Worm (Caenorhabditis elegans) whole organism, young adult: Measurements from ENCODE around the gene his-69.

Experiments
- B0019.2 ChIP-seq: fragments of 200-800 bp; sonication (Bioruptor generic); conservative IDR thresholded peaks from 2 replicates; pipeline ENCODE4 v1.3.6; 2022; ENCODE audit warnings: missing genetic modification reagents, missing genetic modification characterization, missing compliant biosample characterization
- B0336.3 ChIP-seq: fragments of 200-800 bp; sonication (Bioruptor generic); IDR thresholded peaks from 2 replicates; pipeline ENCODE4 v1.3.6; 2022; ENCODE audit warnings: missing genetic modification characterization, missing compliant biosample characterization
- D2030.7 ChIP-seq: fragments of 200-800 bp; sonication (Bioruptor generic); IDR thresholded peaks from 2 replicates; pipeline ENCODE4 v1.3.6; 2022; ENCODE audit warnings: missing genetic modification reagents, missing genetic modification characterization, missing compliant biosample characterization
- F37B4.10 ChIP-seq: fragments of 200-800 bp; sonication (Bioruptor generic); IDR thresholded peaks from 2 replicates; pipeline ENCODE4 v1.3.6; 2022; ENCODE audit warnings: missing genetic modification characterization, missing compliant biosample characterization
- F39B2.1 ChIP-seq: fragments of 200-800 bp; sonication (Bioruptor generic); IDR thresholded peaks from 2 replicates; pipeline ENCODE4 v1.3.6; 2022; ENCODE audit warnings: missing genetic modification reagents, missing genetic modification characterization, missing compliant biosample characterization
- F55B11.4 ChIP-seq: sonication (generic microtip); optimal IDR thresholded peaks from 2 replicates; lab custom pipeline; 2016; ENCODE audit warnings: missing compliant biosample characterization, missing genetic modification characterization, borderline replicate concordance; ENCODE audit not compliant: insufficient read depth
- F57A8.1 ChIP-seq: fragments of 200-800 bp; sonication (Bioruptor generic); optimal IDR thresholded peaks from 2 replicates; lab custom pipeline; 2018; ENCODE audit warnings: mild to moderate bottlenecking, missing genetic modification characterization, moderate library complexity, missing compliant biosample characterization
- K11D2.4 ChIP-seq: fragments of 200-800 bp; sonication (Bioruptor generic); IDR thresholded peaks from 2 replicates; pipeline ENCODE4 v1.3.6; 2022; ENCODE audit warnings: missing genetic modification reagents, missing genetic modification characterization, missing compliant biosample characterization
- K12H6.12 ChIP-seq: fragments of 200-800 bp; sonication (Bioruptor generic); optimal IDR thresholded peaks from 2 replicates; lab custom pipeline; 2018; ENCODE audit warnings: mild to moderate bottlenecking, missing genetic modification characterization, missing compliant biosample characterization
- T07F8.4 ChIP-seq: sonication (generic microtip); optimal IDR thresholded peaks from 2 replicates; lab custom pipeline; 2016; ENCODE audit warnings: mild to moderate bottlenecking, missing genetic modification characterization, moderate library complexity, missing compliant biosample characterization
- Y53F4B.3 ChIP-seq: fragments of 200-800 bp; sonication (Bioruptor generic); IDR thresholded peaks from 2 replicates; pipeline ENCODE4 v1.3.6; 2022; ENCODE audit warnings: missing genetic modification reagents, missing genetic modification characterization, missing compliant biosample characterization
- Y53G8AR.9 ChIP-seq: fragments of 200-800 bp; sonication (Bioruptor generic); conservative IDR thresholded peaks from 2 replicates; pipeline ENCODE4 v1.3.6; 2022; ENCODE audit warnings: missing genetic modification reagents, missing genetic modification characterization, missing compliant biosample characterization
- Y67H2A.10 ChIP-seq: fragments of 200-800 bp; sonication (Bioruptor generic); conservative IDR thresholded peaks from 2 replicates; pipeline ENCODE4 v1.3.6; 2022; ENCODE audit warnings: missing genetic modification reagents, missing genetic modification characterization, missing compliant biosample characterization
- Y95B8A.8 ChIP-seq: fragments of 200-800 bp; sonication (Bioruptor generic); IDR thresholded peaks from 2 replicates; pipeline ENCODE4 v1.3.6; 2022; ENCODE audit warnings: missing genetic modification reagents, missing genetic modification characterization, missing compliant biosample characterization
- akir-1 ChIP-seq: fragments of 200-800 bp; sonication (Bioruptor generic); optimal IDR thresholded peaks from 2 replicates; lab custom pipeline; 2018; ENCODE audit warnings: mild to moderate bottlenecking, missing genetic modification characterization, moderate library complexity, missing compliant biosample characterization
- aptf-3 ChIP-seq: fragments of 200-800 bp; sonication (Bioruptor generic); IDR thresholded peaks from 2 replicates; pipeline ENCODE4 v1.3.6; 2022; ENCODE audit warnings: missing genetic modification characterization, missing compliant biosample characterization
- attf-3 ChIP-seq: fragments of 200-800 bp; sonication (Bioruptor generic); conservative IDR thresholded peaks from 2 replicates; pipeline ENCODE4 v1.3.6; 2022; ENCODE audit warnings: missing genetic modification reagents, missing genetic modification characterization, missing compliant biosample characterization
- bed-2 ChIP-seq: fragments of 200-800 bp; sonication (Bioruptor generic); IDR thresholded peaks from 2 replicates; pipeline ENCODE4 v1.3.6; 2022; ENCODE audit warnings: missing genetic modification reagents, missing genetic modification characterization, missing compliant biosample characterization
- cebp-2 ChIP-seq: fragments of 200-800 bp; sonication (Bioruptor generic); IDR thresholded peaks from 2 replicates; pipeline ENCODE4 v1.3.6; 2022; ENCODE audit warnings: missing genetic modification characterization, missing compliant biosample characterization
- ceh-100 ChIP-seq: fragments of 200-800 bp; sonication (Bioruptor generic); IDR thresholded peaks from 2 replicates; pipeline ENCODE4 v1.3.6; 2022; ENCODE audit warnings: missing genetic modification reagents, missing genetic modification characterization, missing compliant biosample characterization
- ceh-40 ChIP-seq: fragments of 200-800 bp; sonication (Bioruptor generic); IDR thresholded peaks from 2 replicates; pipeline ENCODE4 v1.3.6; 2022; ENCODE audit warnings: missing genetic modification characterization, missing compliant biosample characterization
- ceh-79 ChIP-seq: sonication (generic microtip); optimal IDR thresholded peaks from 2 replicates; lab custom pipeline; 2017; ENCODE audit warnings: mild to moderate bottlenecking, missing genetic modification characterization, missing compliant biosample characterization
- chd-7 ChIP-seq: sonication (generic microtip); optimal IDR thresholded peaks from 2 replicates; lab custom pipeline; 2016; ENCODE audit warnings: mild to moderate bottlenecking, missing genetic modification characterization, moderate library complexity, missing compliant biosample characterization
- efl-1 ChIP-seq: fragments of 150-350 bp; optimal IDR thresholded peaks from 2 replicates; lab custom pipeline; 2014; ENCODE audit warnings: missing biosample characterization, missing genetic modification reagents, missing genetic modification characterization
- egl-44 ChIP-seq: fragments of 200-800 bp; sonication (Bioruptor generic); IDR thresholded peaks from 2 replicates; pipeline ENCODE4 v1.3.6; 2022; ENCODE audit warnings: missing genetic modification reagents, missing genetic modification characterization, missing compliant biosample characterization
- ets-4 ChIP-seq: fragments of 200-800 bp; sonication (Bioruptor generic); optimal IDR thresholded peaks from 2 replicates; lab custom pipeline; 2018; ENCODE audit warnings: mild to moderate bottlenecking, missing genetic modification characterization, missing compliant biosample characterization
- fkh-3 ChIP-seq: sonication (generic microtip); optimal IDR thresholded peaks from 2 replicates; lab custom pipeline; 2016; ENCODE audit warnings: mild to moderate bottlenecking, missing genetic modification characterization, missing compliant biosample characterization
- hmg-1.2 ChIP-seq: fragments of 200-800 bp; sonication (Bioruptor generic); IDR thresholded peaks from 2 replicates; pipeline ENCODE4 v1.3.6; 2022; ENCODE audit warnings: missing genetic modification reagents, missing genetic modification characterization, missing compliant biosample characterization
- hmg-20 ChIP-seq: fragments of 200-800 bp; sonication (Bioruptor generic); IDR thresholded peaks from 2 replicates; pipeline ENCODE4 v1.3.6; 2022; ENCODE audit warnings: missing genetic modification reagents, missing genetic modification characterization, missing compliant biosample characterization
- lag-1 ChIP-seq: fragments of 200-800 bp; sonication (Bioruptor generic); IDR thresholded peaks from 2 replicates; pipeline ENCODE4 v1.3.6; 2022; ENCODE audit warnings: missing genetic modification reagents, missing genetic modification characterization, missing compliant biosample characterization
- lin-35 ChIP-seq, 3 experiments: fragments of 150-350 bp in 2 of 3; sonication (generic microtip) in 1 of 3; optimal IDR thresholded peaks; 2 replicates each; lab custom pipeline; 2014 to 2018; ENCODE audit warnings: missing biosample characterization in 3 of 3, missing genetic modification characterization in 3 of 3, missing genetic modification reagents in 3 of 3
- lin-54 ChIP-seq: fragments of 200-800 bp; sonication (Bioruptor generic); optimal IDR thresholded peaks from 2 replicates; lab custom pipeline; 2018; ENCODE audit warnings: mild to moderate bottlenecking, missing genetic modification characterization, missing compliant biosample characterization
- lsl-1 ChIP-seq: fragments of 200-800 bp; sonication (Bioruptor generic); optimal IDR thresholded peaks from 2 replicates; lab custom pipeline; 2018; ENCODE audit warnings: mild to moderate bottlenecking, missing genetic modification characterization, moderate library complexity, missing compliant biosample characterization
- madf-8 ChIP-seq: fragments of 200-800 bp; sonication (Bioruptor generic); conservative IDR thresholded peaks from 2 replicates; pipeline ENCODE4 v1.3.6; 2022; ENCODE audit warnings: missing genetic modification reagents, missing genetic modification characterization, missing compliant biosample characterization
- mxl-1 ChIP-seq: sonication (generic microtip); optimal IDR thresholded peaks from 2 replicates; lab custom pipeline; 2016; ENCODE audit warnings: missing genetic modification characterization, missing compliant biosample characterization
- nfyb-1 ChIP-seq: fragments of 200-800 bp; sonication (Bioruptor generic); IDR thresholded peaks from 2 replicates; pipeline ENCODE4 v1.3.6; 2022; ENCODE audit warnings: missing genetic modification reagents, missing genetic modification characterization, missing compliant biosample characterization
- nhr-120 ChIP-seq: fragments of 200-800 bp; sonication (Bioruptor generic); IDR thresholded peaks from 2 replicates; pipeline ENCODE4 v1.3.6; 2022; ENCODE audit warnings: missing genetic modification characterization, missing compliant biosample characterization
- pha-4 ChIP-seq: fragments of 150-350 bp; sonication (generic microtip); optimal IDR thresholded peaks from 2 replicates; lab custom pipeline; 2014; ENCODE audit warnings: missing biosample characterization, missing genetic modification reagents, missing genetic modification characterization
- rec-8 ChIP-seq, 2 experiments: sonication (generic microtip); optimal IDR thresholded peaks; 2 replicates each; lab custom pipeline; 2016; ENCODE audit warnings: mild to moderate bottlenecking in 2 of 2, missing genetic modification characterization in 2 of 2, missing genetic modification reagents in 2 of 2, missing genotype in 2 of 2, missing biosample characterization in 1 of 2, missing compliant biosample characterization in 1 of 2, moderate library complexity in 1 of 2
- sptf-2 ChIP-seq: fragments of 200-800 bp; sonication (Bioruptor generic); optimal IDR thresholded peaks from 2 replicates; lab custom pipeline; 2018; ENCODE audit warnings: mild to moderate bottlenecking, missing genetic modification characterization, missing compliant biosample characterization
- tlf-1 ChIP-seq: fragments of 200-800 bp; sonication (Bioruptor generic); optimal IDR thresholded peaks from 2 replicates; lab custom pipeline; 2018; ENCODE audit warnings: mild to moderate bottlenecking, missing genetic modification characterization, missing compliant biosample characterization
- unc-130 ChIP-seq: sonication (generic microtip); optimal IDR thresholded peaks from 2 replicates; lab custom pipeline; 2016; ENCODE audit warnings: missing genetic modification reagents, missing genetic modification characterization, missing compliant biosample characterization
- unc-62 ChIP-seq: fragments of 150-350 bp; optimal IDR thresholded peaks from 2 replicates; lab custom pipeline; 2014; ENCODE audit warnings: missing biosample characterization, missing genetic modification reagents, missing genetic modification characterization
- zfh-2 ChIP-seq: fragments of 200-800 bp; sonication (Bioruptor generic); conservative IDR thresholded peaks from 2 replicates; pipeline ENCODE4 v1.3.6; 2022; ENCODE audit warnings: missing genetic modification reagents, missing genetic modification characterization, missing compliant biosample characterization
- zim-3 ChIP-seq: sonication (generic microtip); optimal IDR thresholded peaks from 2 replicates; lab custom pipeline; 2017; ENCODE audit warnings: mild to moderate bottlenecking, missing genetic modification characterization, moderate library complexity, missing compliant biosample characterization
- ztf-18 ChIP-seq: sonication (generic microtip); optimal IDR thresholded peaks from 2 replicates; lab custom pipeline; 2016; ENCODE audit warnings: missing genotype, mild to moderate bottlenecking, missing genetic modification characterization, missing compliant biosample characterization
- ztf-22 ChIP-seq: fragments of 200-800 bp; sonication (Bioruptor generic); optimal IDR thresholded peaks from 2 replicates; lab custom pipeline; 2018; ENCODE audit warnings: mild to moderate bottlenecking, missing genetic modification characterization, moderate library complexity, missing compliant biosample characterization
- ztf-25 ChIP-seq: fragments of 200-800 bp; sonication (Bioruptor generic); IDR thresholded peaks from 2 replicates; pipeline ENCODE4 v1.3.6; 2022; ENCODE audit warnings: missing genetic modification reagents, missing genetic modification characterization, missing compliant biosample characterization
- ztf-3 ChIP-seq: fragments of 200-800 bp; sonication (Bioruptor generic); optimal IDR thresholded peaks from 2 replicates; lab custom pipeline; 2018; ENCODE audit warnings: mild to moderate bottlenecking, missing genetic modification characterization, missing compliant biosample characterization

Gene his-69

ce11 chrIII:4019801-4020200, 38.7 kb downstream of the his-69 start, which contains the start of gene snpc-3.4 (continued):
- TF ChIP-seq ztf-18 (tag; lab: Kevin White, UChicago) (peak; percentile 78), aptf-3 (GFP tag; lab: Robert Waterston, UW) (no peak), F37B4.10 (GFP tag; lab: Robert Waterston, UW) (0 out of 2 replicates have a peak, but pooled peaks have one; percentile 20), rec-8 (tag; optimal IDR thresholded peaks at IDR 0.05; lab: Kevin White, UChicago) (no peak), hmg-20 (no peak), ztf-3 (GFP tag; lab: Kevin White, UChicago) (no peak), zfh-2 (no peak), ceh-100 (GFP tag; lab: Robert Waterston, UW) (peak; percentile 61; the same call in 1 of the 2 replicates), ztf-25 (no peak), F55B11.4 (tag; lab: Kevin White, UChicago) (no peak), unc-62 (no peak), hmg-1.2 (peak; percentile 69), ztf-22 (GFP tag; lab: Kevin White, UChicago) (no peak), K12H6.12 (tag; lab: Kevin White, UChicago) (no peak), Y95B8A.8 (GFP tag; lab: Robert Waterston, UW) (peak; percentile 95), egl-44 (GFP tag; lab: Robert Waterston, UW) (no peak), mxl-1 (tag; lab: Kevin White, UChicago) (no peak), K11D2.4 (GFP tag; lab: Robert Waterston, UW) (0 out of 2 replicates have a peak, but pooled peaks have one; percentile 42), lsl-1 (GFP tag; lab: Kevin White, UChicago) (peak; percentile 96), ceh-79 (tag; lab: Kevin White, UChicago) (no peak), zim-3 (no peak), F39B2.1 (GFP tag; lab: Robert Waterston, UW) (no peak), B0019.2 (GFP tag; lab: Robert Waterston, UW) (peak; percentile 97), Y67H2A.10 (GFP tag; lab: Robert Waterston, UW) (0 out of 2 replicates have a peak, but pooled peaks have one; percentile 10), cebp-2 (GFP tag; lab: Robert Waterston, UW) (no peak), bed-2 (GFP tag; lab: Robert Waterston, UW) (0 out of 2 replicates have a peak, but pooled peaks have one; percentile 30), T07F8.4 (tag; lab: Kevin White, UChicago) (no peak), ceh-40 (GFP tag; lab: Robert Waterston, UW) (no peak), lin-35 (GFP tag; optimal IDR thresholded peaks at IDR 0.05; lab: Kevin White, UChicago) (peak; percentile 68 to 87 (median 83)), madf-8 (GFP tag; lab: Robert Waterston, UW) (peak; percentile 96), Y53G8AR.9 (peak; percentile 85), sptf-2 (no peak), lag-1 (GFP tag; lab: Robert Waterston, UW) (no peak), D2030.7 (GFP tag; lab: Robert Waterston, UW) (peak; percentile 98), fkh-3 (tag; lab: Kevin White, UChicago) (no peak), ets-4 (GFP tag; lab: Kevin White, UChicago) (no peak), F57A8.1 (GFP tag; lab: Kevin White, UChicago) (no peak), pha-4 (tag; lab: Kevin White, UChicago) (no peak), efl-1 (GFP tag; lab: Kevin White, UChicago) (peak; percentile 99), nfyb-1 (GFP tag; lab: Robert Waterston, UW) (peak; percentile 90), nhr-120 (GFP tag; lab: Robert Waterston, UW) (no peak), akir-1 (GFP tag; lab: Kevin White, UChicago) (no peak), tlf-1 (GFP tag; lab: Kevin White, UChicago) (peak; percentile 94), Y53F4B.3 (GFP tag; lab: Robert Waterston, UW) (peak; percentile 7; the same call in 1 of the 2 replicates), attf-3 (GFP tag; lab: Robert Waterston, UW) (peak; percentile 63; the same call in 1 of the 2 replicates), B0336.3 (GFP tag; lab: Robert Waterston, UW) (peak; percentile 84), chd-7 (tag; lab: Kevin White, UChicago) (no peak), lin-54 (GFP tag; lab: Kevin White, UChicago) (peak; percentile 94), unc-130 (peak; percentile 81)
